Fruit fly (Drosophila melanogaster): ENCODE measurements around the gene CG4502.

The CG4502 gene

DNA sequence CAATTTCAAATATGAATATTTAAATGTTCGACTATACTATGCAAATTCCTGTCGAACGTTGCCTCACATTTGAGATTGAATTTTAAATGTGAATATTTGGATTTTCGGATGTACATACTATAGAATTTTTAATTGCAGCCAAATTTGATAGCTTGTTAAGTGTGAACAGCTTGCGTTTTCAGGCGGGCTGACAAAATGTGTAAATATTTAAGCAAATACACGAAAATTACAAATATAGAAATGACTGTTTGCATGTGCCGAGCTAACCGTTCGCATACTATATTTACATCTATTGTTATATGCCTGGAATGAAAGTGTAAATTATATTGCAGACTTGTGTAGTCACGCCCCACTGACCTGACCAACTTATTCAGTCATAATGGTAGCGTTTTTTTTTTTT is 11.6 kb upstream of the CG4502 start (continued):
- TF ChIP-seq pum (GFP tag; optimal IDR thresholded peaks at IDR 0.05) (no peak), CG4820 (GFP tag; optimal IDR thresholded peaks at IDR 0.05) (no peak), CG14965 (GFP tag; optimal IDR thresholded peaks at IDR 0.05; ENCODE audit: borderline replicate concordance) (no peak), row (GFP tag; IDR thresholded peaks at IDR 0.05) (no peak), az2 (GFP tag; optimal IDR thresholded peaks at IDR 0.05) (no peak), CG12071 (GFP tag; optimal IDR thresholded peaks at IDR 0.05) (peak; percentile 41), CG10147 (GFP tag; optimal IDR thresholded peaks at IDR 0.05) (no peak), Sry-β (GFP tag; optimal IDR thresholded peaks at IDR 0.05) (no peak), danr (GFP tag; IDR thresholded peaks at IDR 0.05) (no peak), CG2116 (GFP tag; optimal IDR thresholded peaks at IDR 0.05) (no peak), HHEX (GFP tag; optimal IDR thresholded peaks at IDR 0.05) (peak; percentile 64), Dp (GFP tag; optimal IDR thresholded peaks at IDR 0.05) (no peak), tin (GFP tag; optimal IDR thresholded peaks at IDR 0.05) (no peak), CG9609 (GFP tag; optimal IDR thresholded peaks at IDR 0.05) (no peak), Taf1 (GFP tag; IDR thresholded peaks at IDR 0.05) (no peak), CG5953 (GFP tag; IDR thresholded peaks at IDR 0.05) (no peak), trem (tag; optimal IDR thresholded peaks at IDR 0.05) (no peak), Oli (tag; optimal IDR thresholded peaks at IDR 0.05) (no peak), caup (GFP tag; optimal IDR thresholded peaks at IDR 0.05; ENCODE audit: severe bottlenecking) (peak; percentile 25), CG8290 (GFP tag; optimal IDR thresholded peaks at IDR 0.05) (no peak), CG8290 (tag; optimal IDR thresholded peaks at IDR 0.05) (peak in 1 of 2 experiments; percentile 62), fd96Cb (tag; optimal IDR thresholded peaks at IDR 0.05) (no peak), Blimp-1 (GFP tag; optimal IDR thresholded peaks at IDR 0.05) (peak; percentile 9), CG12769 (tag; optimal IDR thresholded peaks at IDR 0.05) (peak; percentile 21), CG18011 (GFP tag; optimal IDR thresholded peaks at IDR 0.05) (no peak), disco-r (GFP tag; optimal IDR thresholded peaks at IDR 0.05) (no peak), CG11723 (GFP tag; optimal IDR thresholded peaks at IDR 0.05) (no peak), unpg (GFP tag; optimal IDR thresholded peaks at IDR 0.05) (peak; percentile 28), CG42726 (GFP tag; IDR thresholded peaks at IDR 0.05; ENCODE audit: partially characterized antibody) (no peak), klu (GFP tag; IDR thresholded peaks at IDR 0.05) (no peak), kni (GFP tag; optimal IDR thresholded peaks at IDR 0.05) (no peak), CG2199 (GFP tag; IDR thresholded peaks at IDR 0.05) (no peak), ERR (GFP tag; optimal IDR thresholded peaks at IDR 0.05) (no peak), en (GFP tag; optimal IDR thresholded peaks at IDR 0.05) (no peak), CG8359 (GFP tag; optimal IDR thresholded peaks at IDR 0.05; ENCODE audit: borderline replicate concordance) (no peak), CG8944 (GFP tag; optimal IDR thresholded peaks at IDR 0.05) (no peak), CG8765 (GFP tag; IDR thresholded peaks at IDR 0.05) (no peak), CG33557 (GFP tag; optimal IDR thresholded peaks at IDR 0.05) (no peak), CG17186 (GFP tag; optimal IDR thresholded peaks at IDR 0.05) (no peak), otp (GFP tag; IDR thresholded peaks at IDR 0.05) (no peak), emc (GFP tag; optimal IDR thresholded peaks at IDR 0.05) (no peak), CG8388 (GFP tag; optimal IDR thresholded peaks at IDR 0.05) (no peak), kay (GFP tag; optimal IDR thresholded peaks at IDR 0.05) (no peak), CG4360 (GFP tag; IDR thresholded peaks at IDR 0.05) (no peak), luna (GFP tag; optimal IDR thresholded peaks at IDR 0.05) (no peak), Fer3 (tag; optimal IDR thresholded peaks at IDR 0.05) (no peak), CG18619 (GFP tag; optimal IDR thresholded peaks at IDR 0.05) (peak; percentile 22), CG6654 (GFP tag; optimal IDR thresholded peaks at IDR 0.05) (no peak), CG10543 (GFP tag; optimal IDR thresholded peaks at IDR 0.05) (no peak), C15 (GFP tag; IDR thresholded peaks at IDR 0.05) (no peak), fd3F (GFP tag; optimal IDR thresholded peaks at IDR 0.05) (peak; percentile 24), crc (GFP tag; optimal IDR thresholded peaks at IDR 0.05) (no peak)
